Worm (Caenorhabditis elegans): ENCODE results near the gene dct-18.

- no peak for TF ChIP-seq nhr-76 (tag; optimal IDR thresholded peaks at IDR 0.05)
- TF ChIP-seq unc-39 (tag; optimal IDR thresholded peaks at IDR 0.05), result no peak
- TF ChIP-seq pha-4 (tag; optimal IDR thresholded peaks at IDR 0.05), result no peak
Observed at ce11 chrII:12907070-12907469, 24.6 kb upstream of the dct-18 start, which contains the start of gene nspb-11.

Measured in whole organism, mixed stage, embryonic.